Worm (Caenorhabditis elegans) whole organism, L1 larva: ENCODE data around the gene C30A5.16.

Experiments used
- alr-1 ChIP-seq: fragments of 200-800 bp; sonication (Bioruptor generic); optimal IDR thresholded peaks from 2 replicates; lab custom pipeline; 2018; ENCODE audit warnings: borderline replicate concordance, mild to moderate bottlenecking, missing genetic modification characterization, missing compliant biosample characterization
- blmp-1 ChIP-seq: fragments of 150-350 bp; optimal IDR thresholded peaks from 2 replicates; lab custom pipeline; 2014; ENCODE audit warnings: missing biosample characterization, missing genetic modification characterization
- ceh-82 ChIP-seq, 3 experiments: fragments of 150-350 bp in 1 of 3; sonication (generic microtip) in 2 of 3; optimal IDR thresholded peaks; 2 replicates each; lab custom pipeline; 2014 to 2017; ENCODE audit warnings: missing biosample characterization in 3 of 3, missing genetic modification characterization in 3 of 3
- ceh-88 ChIP-seq: fragments of 200-800 bp; sonication (Bioruptor generic); IDR thresholded peaks from 2 replicates; pipeline ENCODE4 v1.3.6; 2022; ENCODE audit warnings: missing genetic modification characterization, missing compliant biosample characterization
- dpl-1 ChIP-seq, 3 experiments: fragments of 150-350 bp in 2 of 3; sonication (generic microtip) in 1 of 3; optimal IDR thresholded peaks; 2 replicates each; lab custom pipeline; 2014 to 2017; ENCODE audit warnings: missing biosample characterization in 3 of 3, missing genetic modification characterization in 3 of 3, missing genetic modification reagents in 3 of 3
- efl-1 ChIP-seq, 4 experiments: fragments of 150-350 bp; optimal IDR thresholded peaks in 3 of 4; peaks in 1 of 4; 1 replicate in 1 of 4; 2 replicates in 3 of 4; lab custom pipeline; 2014; ENCODE audit warnings: missing biosample characterization in 2 of 4, missing genetic modification characterization in 2 of 4, missing genetic modification reagents in 2 of 4
- lin-15B ChIP-seq: fragments of 150-350 bp; sonication (generic microtip); optimal IDR thresholded peaks from 3 replicates; lab custom pipeline; 2014; ENCODE audit warnings: missing biosample characterization, missing genetic modification characterization
- lin-35 ChIP-seq, 2 experiments: fragments of 150-350 bp; optimal IDR thresholded peaks; 2 replicates each; lab custom pipeline; 2014; ENCODE audit warnings: missing biosample characterization in 2 of 2, missing genetic modification characterization in 2 of 2, missing genetic modification reagents in 2 of 2
- lin-39 ChIP-seq: fragments of 150-350 bp; optimal IDR thresholded peaks from 2 replicates; lab custom pipeline; 2014; ENCODE audit warnings: missing biosample characterization, missing genetic modification reagents, missing genetic modification characterization
- lir-3 ChIP-seq: sonication (generic microtip); optimal IDR thresholded peaks from 2 replicates; lab custom pipeline; 2016; ENCODE audit warnings: mild to moderate bottlenecking, missing genetic modification characterization, moderate library complexity, missing compliant biosample characterization; ENCODE audit not compliant: poor library complexity
- lsy-2 ChIP-seq, 2 experiments: fragments of 150-350 bp; optimal IDR thresholded peaks; 2 replicates each; lab custom pipeline; 2014; ENCODE audit warnings: missing biosample characterization in 2 of 2, missing genetic modification characterization in 2 of 2
- pqm-1 ChIP-seq: sonication (generic microtip); optimal IDR thresholded peaks from 3 replicates; lab custom pipeline; 2017; ENCODE audit warnings: missing biosample characterization, missing genetic modification characterization
- rnt-1 ChIP-seq: sonication (generic microtip); optimal IDR thresholded peaks from 2 replicates; lab custom pipeline; 2016; ENCODE audit warnings: mild to moderate bottlenecking, missing genetic modification characterization, moderate library complexity, missing compliant biosample characterization
- skn-1 ChIP-seq: fragments of 150-350 bp; optimal IDR thresholded peaks from 2 replicates; lab custom pipeline; 2014; ENCODE audit warnings: missing biosample characterization, missing genetic modification characterization
- snu-23 ChIP-seq: sonication (generic microtip); optimal IDR thresholded peaks from 2 replicates; lab custom pipeline; 2016; ENCODE audit warnings: missing genetic modification characterization, missing compliant biosample characterization

Gene C30A5.16

DNA sequence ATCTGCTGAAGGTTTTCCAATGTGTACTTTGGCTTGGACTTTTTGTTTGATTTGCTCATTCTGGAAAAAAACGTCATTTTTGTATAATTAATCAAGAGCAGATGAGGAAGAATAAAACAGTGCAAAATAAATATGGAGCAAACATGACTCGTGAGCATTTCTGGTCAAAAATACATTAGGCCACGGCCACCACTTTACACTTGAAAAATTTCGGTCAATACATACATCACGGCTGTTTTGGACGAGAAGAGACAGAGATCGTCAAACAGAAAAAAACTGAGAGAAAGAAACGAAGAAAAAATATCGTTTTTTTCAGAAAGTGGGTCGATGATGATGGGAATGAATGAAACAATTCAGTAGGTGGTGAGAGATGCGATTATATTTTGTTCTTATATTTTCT, 50.3 kb downstream of the C30A5.16 start, which contains the start of the genes F09G8.7 and crn-7:
F09G8.7 (minus strand) TSS at position 60 of the 400 bp plus-strand sequence.
crn-7 (plus strand) TSS at position 236 of the 400 bp plus-strand sequence.
- TF ChIP-seq snu-23 = peak; percentile 33
- no peak for TF ChIP-seq alr-1 (tag; lab: Kevin White, UChicago)
- TF ChIP-seq ceh-88 (GFP tag; lab: Robert Waterston, UW) = no peak
- no peak for TF ChIP-seq pqm-1 (tag; lab: Kevin White, UChicago)
- TF ChIP-seq lin-15B = peak; percentile 15
- peak in 2 of 3 experiments; percentile 36 to 44 for TF ChIP-seq dpl-1 (GFP tag; optimal IDR thresholded peaks at IDR 0.05; lab: Kevin White, UChicago)
- peak; percentile 25 for TF ChIP-seq skn-1 (tag; lab: Kevin White, UChicago)
- no peak for TF ChIP-seq lin-39 (tag; lab: Kevin White, UChicago)
- peak; percentile 46 for TF ChIP-seq blmp-1
- TF ChIP-seq ceh-82 (tag; optimal IDR thresholded peaks at IDR 0.05; lab: Kevin White, UChicago) = peak in 1 of 3 experiments; percentile 31
- TF ChIP-seq efl-1 (optimal IDR thresholded peaks at IDR 0.05; lab: Kevin White, UChicago) = peak; percentile 32 to 36
- TF ChIP-seq efl-1 (GFP tag; optimal IDR thresholded peaks at IDR 0.05 in 1 of 2; lab: Kevin White, UChicago) = peak in 1 of 2 experiments; percentile 17
- peak; percentile 45 for TF ChIP-seq rnt-1 (tag; lab: Kevin White, UChicago)
- peak; percentile 24 for TF ChIP-seq lir-3 (tag; lab: Kevin White, UChicago)
- TF ChIP-seq lsy-2 (tag; optimal IDR thresholded peaks at IDR 0.05; lab: Kevin White, UChicago) = peak in 1 of 2 experiments; percentile 55
- peak; percentile 23 to 31 for TF ChIP-seq lin-35 (GFP tag; optimal IDR thresholded peaks at IDR 0.05; lab: Kevin White, UChicago)
